Fruit fly (Drosophila melanogaster) whole organism, embryonic: Measurements from ENCODE around the gene CG14352.

Experiments
- Adf1 ChIP-seq: fragments of 200-800 bp; sonication (Bioruptor generic); IDR thresholded peaks from 2 replicates; pipeline ENCODE4 v1.3.6; 2022; ENCODE audit warnings: missing biosample characterization, missing genetic modification characterization
- Blimp-1 ChIP-seq: fragments of 200-800 bp; sonication (Bioruptor generic); optimal IDR thresholded peaks from 3 replicates; lab custom pipeline; 2018; ENCODE audit warnings: missing biosample characterization, missing genetic modification characterization, mild to moderate bottlenecking, moderate library complexity, missing genetic modification reagents
- CG10366 ChIP-seq: fragments of 200-800 bp; sonication (Bioruptor generic); IDR thresholded peaks from 2 replicates; pipeline ENCODE4 v1.3.6; 2022; ENCODE audit warnings: missing biosample characterization, missing genetic modification characterization
- CG10565 ChIP-seq: fragments of 200-800 bp; sonication (Bioruptor generic); optimal IDR thresholded peaks from 3 replicates; lab custom pipeline; 2016; ENCODE audit warnings: missing biosample characterization, mild to moderate bottlenecking, missing genetic modification characterization
- CG11504 ChIP-seq: fragments of 200-800 bp; sonication (Bioruptor generic); optimal IDR thresholded peaks from 3 replicates; lab custom pipeline; 2019; ENCODE audit warnings: missing biosample characterization, mild to moderate bottlenecking, missing genetic modification characterization, moderate library complexity
- CG12071 ChIP-seq: fragments of 200-800 bp; sonication (Bioruptor generic); optimal IDR thresholded peaks from 3 replicates; lab custom pipeline; 2018; ENCODE audit warnings: missing biosample characterization, mild to moderate bottlenecking, missing genetic modification characterization
- CG12744 ChIP-seq: fragments of 200-800 bp; sonication (Bioruptor generic); optimal IDR thresholded peaks from 2 replicates; lab custom pipeline; 2016; ENCODE audit warnings: missing biosample characterization, missing genetic modification characterization
- CG14050 ChIP-seq: fragments of 200-800 bp; sonication (Bioruptor generic); IDR thresholded peaks from 3 replicates; pipeline ENCODE4 v1.3.6; 2022; ENCODE audit warnings: missing biosample characterization, missing genetic modification characterization
- CG1647 ChIP-seq: fragments of 200-800 bp; sonication (Bioruptor generic); optimal IDR thresholded peaks from 3 replicates; lab custom pipeline; 2016; ENCODE audit warnings: missing biosample characterization, missing genetic modification characterization
- CG16815 ChIP-seq: fragments of 200-800 bp; sonication (Bioruptor generic); optimal IDR thresholded peaks from 3 replicates; lab custom pipeline; 2017; ENCODE audit warnings: missing biosample characterization, mild to moderate bottlenecking, missing genetic modification characterization
- CG17568 ChIP-seq: fragments of 200-800 bp; sonication (Bioruptor generic); optimal IDR thresholded peaks from 2 replicates; lab custom pipeline; 2018; ENCODE audit warnings: missing biosample characterization, mild to moderate bottlenecking, missing genetic modification characterization, moderate library complexity
- CG17802 ChIP-seq: fragments of 200-800 bp; sonication (Bioruptor generic); optimal IDR thresholded peaks from 2 replicates; lab custom pipeline; 2018; ENCODE audit warnings: missing biosample characterization, mild to moderate bottlenecking, missing genetic modification characterization, moderate library complexity
- CG2120 ChIP-seq: fragments of 200-800 bp; sonication (Bioruptor generic); optimal IDR thresholded peaks from 3 replicates; lab custom pipeline; 2016; ENCODE audit warnings: missing biosample characterization, missing genetic modification characterization
- CG2712 ChIP-seq: fragments of 200-800 bp; optimal IDR thresholded peaks from 3 replicates; lab custom pipeline; 2019; ENCODE audit warnings: missing biosample characterization, mild to moderate bottlenecking, missing genetic modification characterization, moderate library complexity
- CG32532 ChIP-seq: fragments of 200-800 bp; sonication (Bioruptor generic); IDR thresholded peaks from 2 replicates; pipeline ENCODE4 v1.3.6; 2022; ENCODE audit warnings: missing biosample characterization, missing genetic modification characterization
- CG34376 ChIP-seq: fragments of 200-800 bp; sonication (Bioruptor generic); optimal IDR thresholded peaks from 2 replicates; lab custom pipeline; 2018; ENCODE audit warnings: missing biosample characterization, mild to moderate bottlenecking, missing genetic modification characterization
- CG4424 ChIP-seq: fragments of 200-800 bp; sonication (Bioruptor generic); optimal IDR thresholded peaks from 3 replicates; lab custom pipeline; 2016; ENCODE audit warnings: missing biosample characterization, missing genetic modification characterization
- CG4730 ChIP-seq: fragments of 200-800 bp; sonication (Bioruptor generic); IDR thresholded peaks from 2 replicates; pipeline ENCODE4 v1.3.6; 2022; ENCODE audit warnings: missing biosample characterization, missing genetic modification characterization
- CG6813 ChIP-seq: fragments of 200-800 bp; sonication (Bioruptor generic); optimal IDR thresholded peaks from 2 replicates; lab custom pipeline; 2017; ENCODE audit warnings: missing biosample characterization, missing genetic modification characterization, mild to moderate bottlenecking, moderate library complexity, missing genetic modification reagents
- Camta ChIP-seq: fragments of 200-800 bp; sonication (Bioruptor generic); optimal IDR thresholded peaks from 2 replicates; lab custom pipeline; 2016; ENCODE audit warnings: missing biosample characterization, missing genetic modification characterization
- CrebB ChIP-seq: fragments of 200-800 bp; sonication (Bioruptor generic); optimal IDR thresholded peaks from 3 replicates; lab custom pipeline; 2018; ENCODE audit warnings: missing biosample characterization, mild to moderate bottlenecking, missing genetic modification characterization
- Dip2 ChIP-seq: fragments of 200-800 bp; sonication (Bioruptor generic); IDR thresholded peaks from 2 replicates; pipeline ENCODE4 v1.3.6; 2022; ENCODE audit warnings: missing biosample characterization, missing genetic modification characterization
- GATAe ChIP-seq: fragments of 200-800 bp; sonication (Bioruptor generic); conservative IDR thresholded peaks from 2 replicates; pipeline ENCODE4 v1.3.6; 2022; ENCODE audit warnings: missing biosample characterization, missing genetic modification characterization
- Gug ChIP-seq: fragments of 200-800 bp; sonication (Bioruptor generic); IDR thresholded peaks from 4 replicates; pipeline ENCODE4 v1.3.6; 2022; ENCODE audit warnings: missing biosample characterization, missing genetic modification characterization
- HHEX ChIP-seq: fragments of 200-800 bp; sonication (Bioruptor generic); optimal IDR thresholded peaks from 3 replicates; lab custom pipeline; 2017; ENCODE audit warnings: missing biosample characterization, mild to moderate bottlenecking, missing genetic modification characterization, missing genetic modification reagents
- Hr39 ChIP-seq: fragments of >200 bp; optimal IDR thresholded peaks from 2 replicates; lab custom pipeline; 2017
- Jarid2 ChIP-seq: fragments of 200-800 bp; sonication (Bioruptor generic); optimal IDR thresholded peaks from 3 replicates; lab custom pipeline; 2017; ENCODE audit warnings: mild to moderate bottlenecking, missing biosample characterization, missing genetic modification reagents, missing genetic modification characterization
- Max ChIP-seq: fragments of 200-800 bp; sonication (Bioruptor generic); optimal IDR thresholded peaks from 2 replicates; lab custom pipeline; 2016; ENCODE audit warnings: missing biosample characterization, mild to moderate bottlenecking, missing genetic modification characterization
- Mrtf ChIP-seq: fragments of 200-800 bp; sonication (Bioruptor generic); IDR thresholded peaks from 3 replicates; pipeline ENCODE4 v1.3.6; 2022; ENCODE audit warnings: missing biosample characterization, missing genetic modification characterization
- Myb ChIP-seq: fragments of 200-800 bp; sonication (Bioruptor generic); optimal IDR thresholded peaks from 2 replicates; lab custom pipeline; 2016; ENCODE audit warnings: missing biosample characterization, missing genetic modification characterization
- Oaz ChIP-seq: fragments of 200-800 bp; sonication (Bioruptor generic); IDR thresholded peaks from 2 replicates; pipeline ENCODE4 v1.3.6; 2022; ENCODE audit warnings: missing biosample characterization, missing genetic modification characterization
- PHDP ChIP-seq: fragments of 200-800 bp; sonication (Bioruptor generic); optimal IDR thresholded peaks from 3 replicates; lab custom pipeline; 2018; ENCODE audit warnings: missing biosample characterization, mild to moderate bottlenecking, missing genetic modification characterization, moderate library complexity
- Rfx ChIP-seq: fragments of 200-800 bp; sonication (Bioruptor generic); IDR thresholded peaks from 2 replicates; pipeline ENCODE4 v1.3.6; 2022; ENCODE audit warnings: missing biosample characterization, missing genetic modification characterization
- Sin3A ChIP-seq: fragments of >200 bp; optimal IDR thresholded peaks from 2 replicates; lab custom pipeline; 2018
- Six4 ChIP-seq: fragments of 200-800 bp; sonication (Bioruptor generic); optimal IDR thresholded peaks from 2 replicates; lab custom pipeline; 2016; ENCODE audit warnings: missing biosample characterization, missing genetic modification characterization
- abd-A ChIP-seq: fragments of 200-800 bp; sonication (Bioruptor generic); optimal IDR thresholded peaks from 3 replicates; lab custom pipeline; 2019; ENCODE audit warnings: missing biosample characterization, mild to moderate bottlenecking, missing genetic modification characterization, moderate library complexity
- ato ChIP-seq: fragments of 200-800 bp; sonication (Bioruptor generic); IDR thresholded peaks from 2 replicates; pipeline ENCODE4 v1.3.6; 2022; ENCODE audit warnings: missing biosample characterization, missing genetic modification characterization; ENCODE audit not compliant: partially characterized antibody
- bowl ChIP-seq: fragments of 200-800 bp; sonication (Bioruptor generic); IDR thresholded peaks from 2 replicates; pipeline ENCODE4 v1.3.6; 2022; ENCODE audit warnings: missing biosample characterization, missing genetic modification characterization
- crc ChIP-seq: fragments of 200-800 bp; sonication (Bioruptor generic); optimal IDR thresholded peaks from 2 replicates; lab custom pipeline; 2016; ENCODE audit warnings: missing biosample characterization, missing genetic modification characterization
- dan ChIP-seq: fragments of 200-800 bp; sonication (Bioruptor generic); IDR thresholded peaks from 2 replicates; pipeline ENCODE4 v1.3.6; 2022; ENCODE audit warnings: missing biosample characterization, missing genetic modification characterization
- ems ChIP-seq: fragments of 200-800 bp; sonication (Bioruptor generic); optimal IDR thresholded peaks from 3 replicates; lab custom pipeline; 2016; ENCODE audit warnings: missing biosample characterization, missing genetic modification characterization
- eve ChIP-seq, 2 experiments: fragments of >200 bp; optimal IDR thresholded peaks; 2 replicates each; lab custom pipeline; 2017; ENCODE audit warnings: missing biosample characterization in 2 of 2, missing genetic modification characterization in 2 of 2
- fd3F ChIP-seq: fragments of 200-800 bp; sonication (Bioruptor generic); optimal IDR thresholded peaks from 2 replicates; lab custom pipeline; 2018; ENCODE audit warnings: missing biosample characterization, mild to moderate bottlenecking, missing genetic modification characterization, moderate library complexity
- gem ChIP-seq: fragments of 200-800 bp; sonication (Bioruptor generic); optimal IDR thresholded peaks from 2 replicates; lab custom pipeline; 2019; ENCODE audit warnings: missing biosample characterization, mild to moderate bottlenecking, missing genetic modification characterization, moderate library complexity
- hb ChIP-seq: fragments of 200-800 bp; sonication (Bioruptor generic); IDR thresholded peaks from 3 replicates; pipeline ENCODE4 v1.3.6; 2022; ENCODE audit warnings: missing biosample characterization, missing genetic modification characterization; ENCODE audit not compliant: partially characterized antibody
- lab ChIP-seq: fragments of 200-800 bp; sonication (Bioruptor generic); optimal IDR thresholded peaks from 3 replicates; lab custom pipeline; 2017; ENCODE audit warnings: missing biosample characterization, missing genetic modification characterization, mild to moderate bottlenecking, moderate library complexity, missing genetic modification reagents
- pzg ChIP-seq: fragments of 200-800 bp; sonication (Bioruptor generic); optimal IDR thresholded peaks from 3 replicates; lab custom pipeline; 2018; ENCODE audit warnings: missing biosample characterization, mild to moderate bottlenecking, missing genetic modification characterization, moderate library complexity
- row ChIP-seq: fragments of 200-800 bp; sonication (Bioruptor generic); IDR thresholded peaks from 3 replicates; pipeline ENCODE4 v1.3.6; 2022; ENCODE audit warnings: missing biosample characterization, missing genetic modification characterization
- so ChIP-seq: fragments of 200-800 bp; sonication (Bioruptor generic); IDR thresholded peaks from 3 replicates; pipeline ENCODE4 v1.3.6; 2022; ENCODE audit warnings: missing biosample characterization, missing genetic modification characterization
- ttk ChIP-seq: fragments of 200-800 bp; sonication (Bioruptor generic); IDR thresholded peaks from 2 replicates; pipeline ENCODE4 v2.1.2; 2022; ENCODE audit warnings: missing biosample characterization, missing genetic modification characterization
- yki ChIP-seq: fragments of >200 bp; optimal IDR thresholded peaks from 3 replicates; lab custom pipeline; 2018

CG14352 gene

dm6 chr2L:1634099-1634856 is 23.1 kb downstream of the CG14352 start (continued):
- TF ChIP-seq pzg (peak; percentile 8), ato (no peak), CG10366 (GFP tag; lab: Robert Waterston, UW) (peak; percentile 49), CG4730 (GFP tag; lab: Robert Waterston, UW) (peak; percentile 63), yki (lab: Kevin White, UChicago) (no peak), CG32532 (GFP tag; lab: Robert Waterston, UW) (peak; percentile 93), Blimp-1 (GFP tag; lab: Kevin White, UChicago) (peak; percentile 3), Gug (GFP tag; lab: Robert Waterston, UW) (peak; percentile 67; the same call in 2 of the 4 replicates), Camta (GFP tag; lab: Kevin White, UChicago) (peak; percentile 67), CrebB (tag; lab: Kevin White, UChicago) (peak; percentile 36), fd3F (peak; percentile 80), CG2712 (peak; percentile 32), bowl (GFP tag; lab: Robert Waterston, UW) (no peak), gem (peak; percentile 83), hb (GFP tag; lab: Robert Waterston, UW) (no peak), CG17802 (tag; lab: Kevin White, UChicago) (no peak)

dm6 chr2L:1636520-1636919 is 25.3 kb downstream of the CG14352 start:
- TF ChIP-seq crc (GFP tag; lab: Kevin White, UChicago) (no peak), abd-A (tag; lab: Kevin White, UChicago) (peak; percentile 89), CG6813 (GFP tag; lab: Kevin White, UChicago) (peak; percentile 12), GATAe (peak; percentile 28; the same call in 1 of the 2 replicates), CG12744 (no peak), Myb (GFP tag; lab: Kevin White, UChicago) (no peak), CG14050 (GFP tag; lab: Robert Waterston, UW) (no peak), CG34376 (GFP tag; lab: Kevin White, UChicago) (peak; percentile 94), CG12071 (GFP tag; lab: Kevin White, UChicago) (no peak), eve (GFP tag; optimal IDR thresholded peaks at IDR 0.05; lab: Kevin White, UChicago) (peak in 1 of 2 experiments; percentile 53), Max (no peak), ttk (GFP tag; lab: Robert Waterston, UW) (no peak), Rfx (GFP tag; lab: Robert Waterston, UW) (peak; percentile 24; the same call in 1 of the 2 replicates), row (GFP tag; lab: Robert Waterston, UW) (no peak; the same call in 2 of the 3 replicates), dan (GFP tag; lab: Robert Waterston, UW) (no peak), so (GFP tag; lab: Robert Waterston, UW) (no peak), HHEX (GFP tag; lab: Kevin White, UChicago) (peak; percentile 10), CG2120 (GFP tag; lab: Kevin White, UChicago) (no peak), CG1647 (GFP tag; lab: Kevin White, UChicago) (no peak), PHDP (tag; lab: Kevin White, UChicago) (no peak), lab (GFP tag; lab: Kevin White, UChicago) (peak; percentile 64), Mrtf (GFP tag; lab: Robert Waterston, UW) (no peak), Hr39 (lab: Kevin White, UChicago) (no peak), ems (GFP tag; lab: Kevin White, UChicago) (no peak), Sin3A (lab: Kevin White, UChicago) (no peak), Dip2 (no peak), CG17568 (GFP tag; lab: Kevin White, UChicago) (no peak), CG11504 (tag; lab: Kevin White, UChicago) (peak; percentile 7), CG10565 (GFP tag; lab: Kevin White, UChicago) (no peak), Adf1 (GFP tag; lab: Robert Waterston, UW) (peak; percentile 20; the same call in 1 of the 2 replicates), Six4 (GFP tag; lab: Kevin White, UChicago) (no peak), CG4424 (GFP tag; lab: Kevin White, UChicago) (no peak), CG16815 (GFP tag; lab: Kevin White, UChicago) (no peak), Oaz (GFP tag; lab: Robert Waterston, UW) (no peak), Jarid2 (GFP tag; lab: Kevin White, UChicago) (no peak)
